Fruit fly (Drosophila melanogaster): ENCODE results near the gene Vml.

DNA sequence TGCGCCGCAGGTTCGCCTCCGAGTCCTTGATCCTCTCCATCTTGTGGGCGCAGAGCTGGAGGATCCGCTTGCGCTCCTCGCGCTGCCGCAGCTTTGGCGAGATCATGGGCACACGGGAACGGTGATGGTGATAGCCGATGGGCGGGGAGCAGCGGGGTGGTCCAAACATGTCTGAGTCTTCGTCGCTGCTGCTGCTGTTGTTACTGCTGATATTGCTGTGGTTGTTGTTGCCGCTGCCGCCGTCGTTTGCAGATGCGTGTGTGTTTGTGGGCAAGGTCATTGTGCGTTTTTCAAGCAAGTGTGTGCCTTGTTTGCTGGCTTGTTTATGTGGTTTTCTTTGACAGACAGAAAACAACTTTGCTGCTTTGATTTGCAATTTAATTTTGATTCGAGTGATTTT lies 16.8 kb downstream of the Vml start:
- no peak for TF ChIP-seq fd85E (GFP tag; optimal IDR thresholded peaks at IDR 0.05)
- no peak for TF ChIP-seq Eip78C (GFP tag)
- no peak for TF ChIP-seq net (GFP tag; optimal IDR thresholded peaks at IDR 0.05)
- no peak for TF ChIP-seq CG9139 (GFP tag; optimal IDR thresholded peaks at IDR 0.05)
- TF ChIP-seq CG6854 (GFP tag; optimal IDR thresholded peaks at IDR 0.05): no peak
- no peak for TF ChIP-seq CG15336 (GFP tag; IDR thresholded peaks at IDR 0.05)
- no peak for TF ChIP-seq Hr39 (GFP tag; optimal IDR thresholded peaks at IDR 0.05)
- TF ChIP-seq OdsH (GFP tag; optimal IDR thresholded peaks at IDR 0.05): no peak
- TF ChIP-seq CG31627 (GFP tag; optimal IDR thresholded peaks at IDR 0.05): no peak
- TF ChIP-seq CG6276 (GFP tag; optimal IDR thresholded peaks at IDR 0.05): no peak
- TF ChIP-seq Lpt (GFP tag; optimal IDR thresholded peaks at IDR 0.05): no peak
- no peak for TF ChIP-seq topi (GFP tag; optimal IDR thresholded peaks at IDR 0.05)
- TF ChIP-seq CG32006 (GFP tag; optimal IDR thresholded peaks at IDR 0.05): no peak
- no peak for TF ChIP-seq salr (GFP tag; optimal IDR thresholded peaks at IDR 0.05)

Data from whole organism, prepupa.